Fruit fly (Drosophila melanogaster) whole organism, embryonic: ENCODE results near the gene Rdh.

Experiments
- CG11085 ChIP-seq: fragments of 200-800 bp; sonication (Bioruptor generic); IDR thresholded peaks from 2 replicates; pipeline ENCODE4 v1.3.6; 2022; ENCODE audit warnings: missing biosample characterization, missing genetic modification characterization
- CG11093 ChIP-seq: fragments of 200-800 bp; sonication (Bioruptor generic); IDR thresholded peaks from 3 replicates; pipeline ENCODE4 v1.3.6; 2022; ENCODE audit warnings: missing biosample characterization, missing genetic modification characterization
- CG12659 ChIP-seq: fragments of 200-800 bp; sonication (Bioruptor generic); optimal IDR thresholded peaks from 3 replicates; lab custom pipeline; 2017; ENCODE audit warnings: mild to moderate bottlenecking, missing biosample characterization, missing genetic modification reagents, missing genetic modification characterization
- CG13624 ChIP-seq: fragments of 200-800 bp; sonication (Bioruptor generic); optimal IDR thresholded peaks from 2 replicates; lab custom pipeline; 2016; ENCODE audit warnings: missing biosample characterization, missing genetic modification characterization
- CG14014 ChIP-seq: fragments of 200-800 bp; sonication (Bioruptor generic); IDR thresholded peaks from 2 replicates; pipeline ENCODE4 v1.3.6; 2022; ENCODE audit warnings: missing biosample characterization, missing genetic modification characterization
- CG14860 ChIP-seq: fragments of 200-800 bp; sonication (Bioruptor generic); IDR thresholded peaks from 3 replicates; pipeline ENCODE4 v1.3.6; 2022; ENCODE audit warnings: missing biosample characterization, missing genetic modification characterization; ENCODE audit not compliant: partially characterized antibody
- CG15696 ChIP-seq: fragments of 200-800 bp; sonication (Bioruptor generic); optimal IDR thresholded peaks from 2 replicates; lab custom pipeline; 2019; ENCODE audit warnings: missing biosample characterization, mild to moderate bottlenecking, missing genetic modification characterization, moderate library complexity
- CG1832 ChIP-seq: fragments of 200-800 bp; sonication (Bioruptor generic); optimal IDR thresholded peaks from 2 replicates; lab custom pipeline; 2017; ENCODE audit warnings: missing biosample characterization, mild to moderate bottlenecking, missing genetic modification characterization, inconsistent platforms
- CG2129 ChIP-seq: fragments of 200-800 bp; sonication (Bioruptor generic); IDR thresholded peaks from 2 replicates; pipeline ENCODE4 v1.3.6; 2022; ENCODE audit warnings: missing biosample characterization, missing genetic modification characterization; ENCODE audit not compliant: partially characterized antibody
- CG2199 ChIP-seq: fragments of 200-800 bp; sonication (Bioruptor generic); IDR thresholded peaks from 3 replicates; pipeline ENCODE4 v1.3.6; 2022; ENCODE audit warnings: missing biosample characterization, missing genetic modification characterization
- CG2202 ChIP-seq: fragments of 200-800 bp; sonication (Bioruptor generic); optimal IDR thresholded peaks from 2 replicates; lab custom pipeline; 2018; ENCODE audit warnings: missing biosample characterization, mild to moderate bottlenecking, missing genetic modification characterization
- CG2678 ChIP-seq: fragments of 200-800 bp; sonication (Bioruptor generic); optimal IDR thresholded peaks from 3 replicates; lab custom pipeline; 2019; ENCODE audit warnings: missing biosample characterization, mild to moderate bottlenecking, missing genetic modification characterization, moderate library complexity
- CG32532 ChIP-seq: fragments of 200-800 bp; sonication (Bioruptor generic); IDR thresholded peaks from 2 replicates; pipeline ENCODE4 v1.3.6; 2022; ENCODE audit warnings: missing biosample characterization, missing genetic modification characterization
- CG32767 ChIP-seq: fragments of 200-800 bp; sonication (Bioruptor generic); IDR thresholded peaks from 2 replicates; pipeline ENCODE4 v1.3.6; 2022; ENCODE audit warnings: missing biosample characterization, missing genetic modification characterization
- CG4404 ChIP-seq: fragments of 200-800 bp; sonication (Bioruptor generic); IDR thresholded peaks from 2 replicates; pipeline ENCODE4 v1.3.6; 2022; ENCODE audit warnings: missing biosample characterization, missing genetic modification characterization
- CG5180 ChIP-seq: fragments of 200-800 bp; sonication (Bioruptor generic); optimal IDR thresholded peaks from 3 replicates; lab custom pipeline; 2017; ENCODE audit warnings: missing biosample characterization, missing genetic modification characterization, mild to moderate bottlenecking, moderate library complexity, missing genetic modification reagents
- CG7839 ChIP-seq: fragments of 200-800 bp; sonication (Bioruptor generic); optimal IDR thresholded peaks from 3 replicates; lab custom pipeline; 2018; ENCODE audit warnings: missing biosample characterization, mild to moderate bottlenecking, missing genetic modification characterization, moderate library complexity
- CG8944 ChIP-seq: fragments of 200-800 bp; sonication (Bioruptor generic); optimal IDR thresholded peaks from 3 replicates; lab custom pipeline; 2016; ENCODE audit warnings: missing biosample characterization, missing genetic modification characterization
- CHES-1-like ChIP-seq: fragments of 200-800 bp; sonication (Bioruptor generic); optimal IDR thresholded peaks from 2 replicates; lab custom pipeline; 2016; ENCODE audit warnings: missing biosample characterization, missing genetic modification characterization
- Dad ChIP-seq: fragments of 200-800 bp; sonication (Bioruptor generic); optimal IDR thresholded peaks from 3 replicates; lab custom pipeline; 2016; ENCODE audit warnings: missing biosample characterization, missing genetic modification characterization
- Ets97D ChIP-seq: fragments of 200-800 bp; sonication (Bioruptor generic); optimal IDR thresholded peaks from 3 replicates; lab custom pipeline; 2016; ENCODE audit warnings: missing biosample characterization, missing genetic modification characterization
- Fer1 ChIP-seq: fragments of 200-800 bp; sonication (Bioruptor generic); optimal IDR thresholded peaks from 2 replicates; lab custom pipeline; 2017; ENCODE audit warnings: missing biosample characterization, mild to moderate bottlenecking, missing genetic modification characterization
- Fer3 ChIP-seq: fragments of 200-800 bp; sonication (Bioruptor generic); optimal IDR thresholded peaks from 2 replicates; lab custom pipeline; 2018; ENCODE audit warnings: missing biosample characterization, mild to moderate bottlenecking, missing genetic modification characterization, moderate library complexity
- HmgD ChIP-seq: fragments of 200-800 bp; sonication (Bioruptor generic); optimal IDR thresholded peaks from 3 replicates; lab custom pipeline; 2016; ENCODE audit warnings: missing biosample characterization, missing genetic modification characterization
- Hr39 ChIP-seq: fragments of >200 bp; optimal IDR thresholded peaks from 2 replicates; lab custom pipeline; 2017
- Nf-YC ChIP-seq: fragments of 200-800 bp; optimal IDR thresholded peaks from 3 replicates; lab custom pipeline; 2019; ENCODE audit warnings: missing biosample characterization, mild to moderate bottlenecking, missing genetic modification characterization, moderate library complexity
- NfI ChIP-seq: fragments of 200-800 bp; sonication (Bioruptor generic); optimal IDR thresholded peaks from 3 replicates; lab custom pipeline; 2018; ENCODE audit warnings: missing biosample characterization, mild to moderate bottlenecking, missing genetic modification characterization, moderate library complexity
- Opbp ChIP-seq: fragments of 200-800 bp; sonication (Bioruptor generic); IDR thresholded peaks from 3 replicates; pipeline ENCODE4 v1.3.6; 2022; ENCODE audit warnings: missing biosample characterization, missing genetic modification characterization; ENCODE audit not compliant: partially characterized antibody
- Poxn ChIP-seq: fragments of 200-800 bp; sonication (Bioruptor generic); IDR thresholded peaks from 2 replicates; pipeline ENCODE4 v1.3.6; 2022; ENCODE audit warnings: missing biosample characterization, missing genetic modification characterization
- Sin3A ChIP-seq: fragments of >200 bp; optimal IDR thresholded peaks from 2 replicates; lab custom pipeline; 2018
- Sry-β ChIP-seq: fragments of 200-800 bp; sonication (Bioruptor generic); optimal IDR thresholded peaks from 2 replicates; lab custom pipeline; 2018; ENCODE audit warnings: missing biosample characterization, mild to moderate bottlenecking, missing genetic modification characterization, moderate library complexity
- bowl ChIP-seq: fragments of 200-800 bp; sonication (Bioruptor generic); IDR thresholded peaks from 2 replicates; pipeline ENCODE4 v1.3.6; 2022; ENCODE audit warnings: missing biosample characterization, missing genetic modification characterization
- cad ChIP-seq: fragments of >200 bp; optimal IDR thresholded peaks from 2 replicates; lab custom pipeline; 2017; ENCODE audit warnings: missing biosample characterization, missing genetic modification characterization
- cas ChIP-seq: fragments of 200-800 bp; sonication (Bioruptor generic); IDR thresholded peaks from 2 replicates; pipeline ENCODE4 v1.3.6; 2022; ENCODE audit warnings: missing biosample characterization, missing genetic modification characterization
- danr ChIP-seq: fragments of 200-800 bp; sonication (Bioruptor generic); IDR thresholded peaks from 2 replicates; pipeline ENCODE4 v1.3.6; 2022; ENCODE audit warnings: missing biosample characterization, missing genetic modification characterization
- grau ChIP-seq: fragments of 200-800 bp; optimal IDR thresholded peaks from 3 replicates; lab custom pipeline; 2019; ENCODE audit warnings: missing biosample characterization, mild to moderate bottlenecking, missing genetic modification characterization, moderate library complexity
- gt ChIP-seq: fragments of 200-800 bp; sonication (Bioruptor generic); IDR thresholded peaks from 2 replicates; pipeline ENCODE4 v1.3.6; 2022; ENCODE audit warnings: missing biosample characterization, missing genetic modification characterization
- h ChIP-seq: fragments of >200 bp; optimal IDR thresholded peaks from 2 replicates; lab custom pipeline; 2017
- her ChIP-seq: fragments of 200-800 bp; sonication (Bioruptor generic); optimal IDR thresholded peaks from 2 replicates; lab custom pipeline; 2016; ENCODE audit warnings: missing biosample characterization, missing genetic modification characterization
- lov ChIP-seq, 2 experiments: fragments of 200-800 bp in 1 of 2; fragments of >200 bp in 1 of 2; sonication (Bioruptor generic) in 1 of 2; IDR thresholded peaks in 1 of 2; optimal IDR thresholded peaks in 1 of 2; 2 replicates in 1 of 2; 3 replicates in 1 of 2; pipeline versions ENCODE4 v1.3.6 to Lab custom; 2017 to 2022; ENCODE audit warnings: missing biosample characterization in 1 of 2, missing genetic modification characterization in 1 of 2
- nau ChIP-seq: fragments of 200-800 bp; sonication (Bioruptor generic); optimal IDR thresholded peaks from 3 replicates; lab custom pipeline; 2017; ENCODE audit warnings: missing biosample characterization, mild to moderate bottlenecking, missing genetic modification characterization, missing genetic modification reagents
- odd ChIP-seq: fragments of 200-800 bp; sonication (Bioruptor generic); optimal IDR thresholded peaks from 2 replicates; lab custom pipeline; 2017; ENCODE audit warnings: missing biosample characterization, mild to moderate bottlenecking, missing genetic modification characterization
- peb ChIP-seq: fragments of 200-800 bp; sonication (Bioruptor generic); IDR thresholded peaks from 2 replicates; pipeline ENCODE4 v1.3.6; 2022; ENCODE audit warnings: missing biosample characterization, missing genetic modification characterization
- pfk ChIP-seq: fragments of 200-800 bp; sonication (Bioruptor generic); optimal IDR thresholded peaks from 2 replicates; lab custom pipeline; 2018; ENCODE audit warnings: missing biosample characterization, mild to moderate bottlenecking, missing genetic modification characterization, moderate library complexity
- phol ChIP-seq: fragments of 200-800 bp; sonication (Bioruptor generic); optimal IDR thresholded peaks from 3 replicates; lab custom pipeline; 2018; ENCODE audit warnings: missing biosample characterization, mild to moderate bottlenecking, missing genetic modification characterization, moderate library complexity
- slou ChIP-seq: fragments of 200-800 bp; sonication (Bioruptor generic); optimal IDR thresholded peaks from 3 replicates; lab custom pipeline; 2016; ENCODE audit warnings: missing biosample characterization, missing genetic modification characterization
- tll ChIP-seq, 2 experiments: fragments of 200-800 bp in 1 of 2; fragments of >200 bp in 1 of 2; sonication (Bioruptor generic) in 1 of 2; optimal IDR thresholded peaks; 2 replicates each; lab custom pipeline; 2017 to 2019; ENCODE audit warnings: missing biosample characterization in 2 of 2, missing genetic modification characterization in 2 of 2, mild to moderate bottlenecking in 1 of 2, moderate library complexity in 1 of 2
- tx ChIP-seq: fragments of 200-800 bp; sonication (Bioruptor generic); optimal IDR thresholded peaks from 2 replicates; lab custom pipeline; 2016; ENCODE audit warnings: missing biosample characterization, missing genetic modification characterization
- zen2 ChIP-seq: fragments of 200-800 bp; sonication (Bioruptor generic); IDR thresholded peaks from 3 replicates; pipeline ENCODE4 v1.3.6; 2022; ENCODE audit warnings: missing biosample characterization, missing genetic modification characterization; ENCODE audit not compliant: partially characterized antibody

Rdh gene

DNA sequence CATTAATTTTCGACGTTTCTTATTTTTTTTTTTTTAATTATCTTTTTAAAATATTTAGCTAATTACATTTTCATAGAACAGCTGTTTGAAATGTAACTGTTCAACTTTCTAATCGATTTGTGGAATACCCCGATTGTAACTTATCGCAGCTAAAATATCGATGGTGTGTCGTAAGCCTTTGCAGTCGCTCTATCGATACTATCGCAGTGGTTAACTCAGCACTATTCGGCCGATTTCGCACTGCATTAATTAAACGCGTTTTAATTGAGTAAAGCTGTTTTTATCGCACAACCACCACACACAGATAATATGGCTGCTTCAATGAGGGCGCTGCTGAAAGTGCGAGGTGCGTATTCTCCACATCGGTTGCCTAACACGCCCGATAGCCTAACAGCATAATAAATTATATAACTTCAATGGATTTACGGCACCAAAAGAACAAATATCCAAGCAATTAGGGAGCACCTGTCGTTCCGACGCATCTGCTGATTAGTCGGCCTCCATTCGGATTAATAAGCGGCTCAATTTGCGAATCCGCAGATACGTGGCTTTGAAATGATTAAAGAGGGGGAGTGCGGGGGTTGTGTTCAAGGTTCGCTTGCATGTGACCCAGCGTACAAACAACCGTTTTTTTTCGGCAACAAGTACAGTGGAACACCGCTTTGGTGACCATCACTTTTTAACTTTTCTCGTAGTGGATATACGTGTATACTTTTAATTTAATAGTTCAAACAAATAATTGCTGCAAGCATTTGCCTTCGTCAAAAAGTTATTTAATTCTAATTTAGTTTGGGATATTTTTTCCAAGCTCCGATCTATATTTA lies 11.0 kb upstream of the Rdh start, which contains the start of gene Scsalpha1 (continued):
- TF ChIP-seq nau (GFP tag; lab: Kevin White, UChicago) (no peak), HmgD (GFP tag; lab: Kevin White, UChicago) (peak; percentile 38), CG2678 (peak; percentile 41), CG2129 (GFP tag; lab: Robert Waterston, UW) (peak; percentile 98), CG11085 (GFP tag; lab: Robert Waterston, UW) (no peak), slou (GFP tag; lab: Kevin White, UChicago) (no peak), Sry-β (no peak), peb (no peak), CG14860 (GFP tag; lab: Robert Waterston, UW) (peak; percentile 98), Nf-YC (tag; lab: Kevin White, UChicago) (peak; percentile 15), Fer1 (GFP tag; lab: Kevin White, UChicago) (peak; percentile 45), Opbp (GFP tag; lab: Robert Waterston, UW) (peak; percentile 99), cad (GFP tag; lab: Kevin White, UChicago) (no peak), odd (peak; percentile 9), CG14014 (GFP tag; lab: Robert Waterston, UW) (peak; percentile 57; the same call in 1 of the 2 replicates), CG11093 (GFP tag; lab: Robert Waterston, UW) (no peak), her (GFP tag; lab: Kevin White, UChicago) (no peak), CG4404 (GFP tag; lab: Robert Waterston, UW) (no peak), Hr39 (lab: Kevin White, UChicago) (no peak), h (lab: Kevin White, UChicago) (no peak), CG12659 (GFP tag; lab: Kevin White, UChicago) (peak; percentile 63), CG2199 (no peak), CG15696 (tag; lab: Kevin White, UChicago) (no peak), CG1832 (no peak), Dad (no peak), cas (GFP tag; lab: Robert Waterston, UW) (no peak), NfI (GFP tag; lab: Kevin White, UChicago) (peak; percentile 51), tx (GFP tag; lab: Kevin White, UChicago) (peak; percentile 22), CG8944 (GFP tag; lab: Kevin White, UChicago) (no peak), zen2 (GFP tag; lab: Robert Waterston, UW) (peak; percentile 98), tll (GFP tag; optimal IDR thresholded peaks at IDR 0.05; lab: Kevin White, UChicago) (peak in 1 of 2 experiments; percentile 1), Poxn (GFP tag; lab: Robert Waterston, UW) (no peak), CG5180 (GFP tag; lab: Kevin White, UChicago) (peak; percentile 1), gt (no peak), Sin3A (lab: Kevin White, UChicago) (peak; percentile 71), CG2202 (tag; lab: Kevin White, UChicago) (no peak), CG7839 (tag; lab: Kevin White, UChicago) (peak; percentile 6), bowl (GFP tag; lab: Robert Waterston, UW) (no peak), CG13624 (peak; percentile 22), lov (optimal IDR thresholded peaks at IDR 0.05; lab: Kevin White, UChicago) (no peak), lov (GFP tag; IDR thresholded peaks at IDR 0.05; lab: Robert Waterston, UW) (no peak), Ets97D (GFP tag; lab: Kevin White, UChicago) (peak; percentile 40), CHES-1-like (GFP tag; lab: Kevin White, UChicago) (no peak), danr (GFP tag; lab: Robert Waterston, UW) (no peak), Fer3 (peak; percentile 46), pfk (GFP tag; lab: Kevin White, UChicago) (no peak), phol (tag; lab: Kevin White, UChicago) (peak; percentile 42), CG32532 (peak; percentile 56; the same call in 1 of the 2 replicates), CG32767 (peak; percentile 61), grau (tag; lab: Kevin White, UChicago) (peak; percentile 95)
